Worm (Caenorhabditis elegans) whole organism, L4 larva: ENCODE results near the gene C45B2.3.

Source experiments
- ZK546.5 ChIP-seq, 2 experiments: sonication (generic microtip); optimal IDR thresholded peaks; 2 replicates each; lab custom pipeline; 2017; ENCODE audit warnings: missing biosample characterization in 2 of 2, missing genetic modification characterization in 2 of 2
- ceh-62 ChIP-seq: sonication (generic microtip); optimal IDR thresholded peaks from 2 replicates; lab custom pipeline; 2017; ENCODE audit warnings: missing biosample characterization, missing genetic modification characterization
- duxl-1 ChIP-seq: sonication (generic microtip); optimal IDR thresholded peaks from 2 replicates; lab custom pipeline; 2016; ENCODE audit warnings: mild to moderate bottlenecking, missing genetic modification characterization, moderate library complexity, missing compliant biosample characterization; ENCODE audit not compliant: poor library complexity
- fos-1 ChIP-seq: fragments of 150-350 bp; optimal IDR thresholded peaks from 2 replicates; lab custom pipeline; 2014; ENCODE audit warnings: missing biosample characterization, missing genetic modification characterization
- jun-1 ChIP-seq: fragments of 150-350 bp; optimal IDR thresholded peaks from 2 replicates; lab custom pipeline; 2014; ENCODE audit warnings: missing biosample characterization, missing genetic modification reagents, missing genetic modification characterization
- lin-13 ChIP-seq: fragments of 150-350 bp; optimal IDR thresholded peaks from 2 replicates; lab custom pipeline; 2014; ENCODE audit warnings: missing biosample characterization, missing genetic modification reagents, missing genetic modification characterization
- nhr-11 ChIP-seq: fragments of 150-350 bp; optimal IDR thresholded peaks from 2 replicates; lab custom pipeline; 2014; ENCODE audit warnings: missing biosample characterization, missing genetic modification characterization
- nhr-25 ChIP-seq: sonication (generic microtip); optimal IDR thresholded peaks from 2 replicates; lab custom pipeline; 2017; ENCODE audit warnings: missing genetic modification characterization, mild to moderate bottlenecking, missing compliant biosample characterization, antibody characterized with exemption, moderate library complexity, borderline replicate concordance; ENCODE audit not compliant: insufficient read depth
- set-16 ChIP-seq: fragments of 200-800 bp; sonication (Bioruptor generic); IDR thresholded peaks from 2 replicates; pipeline ENCODE4 v1.3.6; 2022; ENCODE audit warnings: missing genetic modification reagents, missing genetic modification characterization, missing compliant biosample characterization

- no peak for TF ChIP-seq jun-1
- no peak for TF ChIP-seq lin-13
- TF ChIP-seq nhr-11 (tag; lab: Kevin White, UChicago): no peak
- no peak for TF ChIP-seq nhr-25
- TF ChIP-seq fos-1: no peak
- TF ChIP-seq ceh-62: no peak
- no peak for TF ChIP-seq set-16
- no peak for TF ChIP-seq duxl-1
- no peak for TF ChIP-seq ZK546.5 (tag; optimal IDR thresholded peaks at IDR 0.05; lab: Kevin White, UChicago)
These were observed 39.5 kb upstream of the C45B2.3 start for ce11 chrX:6043283-6043682.
